Worm (Caenorhabditis elegans) whole organism, L4/young adult: ENCODE data around the gene gad-1.
A peak's percentile ranks its signal among the peaks of the same experiment; 100 is the strongest.

Experiments
- W03F9.2 ChIP-seq: fragments of 150-350 bp; optimal IDR thresholded peaks from 2 replicates; lab custom pipeline; 2014; ENCODE audit warnings: missing biosample characterization, missing genetic modification characterization
- dao-5 ChIP-seq: sonication (generic microtip); optimal IDR thresholded peaks from 2 replicates; lab custom pipeline; 2016; ENCODE audit warnings: missing genotype, missing genetic modification characterization, moderate library complexity, missing compliant biosample characterization
- him-1 ChIP-seq: sonication (generic microtip); optimal IDR thresholded peaks from 2 replicates; lab custom pipeline; 2016; ENCODE audit warnings: missing genotype, missing genetic modification reagents, missing genetic modification characterization, missing compliant biosample characterization

gad-1 gene

ce11 chrV:6441613-6442012, 8.3 kb upstream of the gad-1 start, which contains the start of gene T05H4.15:
Gene T05H4.15 (minus strand): TSS chrV:6441713.
- TF ChIP-seq dao-5 (tag; lab: Kevin White, UChicago) (no peak), him-1 (tag; lab: Kevin White, UChicago) (no peak), W03F9.2 (tag; lab: Kevin White, UChicago) (no peak)

DNA sequence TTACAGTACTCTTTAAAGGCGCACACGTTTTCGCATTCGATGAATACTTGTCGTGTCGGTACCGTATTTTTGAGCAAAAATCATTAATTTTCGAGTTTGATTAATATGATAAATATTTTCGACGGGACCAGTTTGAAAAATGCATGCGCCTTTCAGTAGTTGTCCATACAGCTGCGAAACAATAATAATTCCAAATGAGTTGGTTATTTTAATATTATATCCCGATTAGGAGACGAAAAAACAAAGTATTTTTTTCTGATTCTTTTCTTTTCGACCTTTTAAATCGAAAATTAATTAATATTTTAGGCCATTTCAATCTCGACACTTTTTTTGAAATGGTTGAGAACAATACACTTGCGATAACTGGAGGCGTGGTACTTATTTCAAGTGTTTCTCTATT, 5.3 kb upstream of the gad-1 start, which contains the start of gene T05H4.4:
T05H4.4 (plus strand) TSS at position 301 of the 400 bp plus-strand sequence.
- TF ChIP-seq him-1 (tag; lab: Kevin White, UChicago) (no peak), W03F9.2 (tag; lab: Kevin White, UChicago) (no peak), dao-5 (tag; lab: Kevin White, UChicago) (no peak)

DNA sequence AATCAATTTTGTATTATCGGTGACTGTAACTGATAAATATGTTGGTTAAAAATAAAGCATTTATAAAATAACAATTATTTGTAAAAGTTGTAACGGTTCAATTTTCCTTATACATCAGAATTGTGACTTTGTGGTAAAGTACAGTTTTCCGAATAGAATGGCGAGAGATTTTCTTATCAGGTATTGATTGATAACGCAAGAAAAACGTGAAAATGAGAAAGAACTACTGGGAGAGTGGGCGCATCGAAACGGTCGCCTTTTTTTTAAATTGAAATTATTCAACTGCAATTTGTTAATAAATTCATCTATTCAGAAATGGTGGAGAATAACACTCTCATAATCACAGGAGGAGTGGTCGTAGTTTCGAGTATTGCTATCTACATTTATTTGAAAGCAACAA, 3.0 kb upstream of the gad-1 start, which contains the start of gene hpo-19:
hpo-19 (plus strand) TSS at position 314 of the 400 bp plus-strand sequence.
- TF ChIP-seq him-1 (tag; lab: Kevin White, UChicago) (no peak), dao-5 (tag; lab: Kevin White, UChicago) (no peak), W03F9.2 (tag; lab: Kevin White, UChicago) (no peak)

DNA sequence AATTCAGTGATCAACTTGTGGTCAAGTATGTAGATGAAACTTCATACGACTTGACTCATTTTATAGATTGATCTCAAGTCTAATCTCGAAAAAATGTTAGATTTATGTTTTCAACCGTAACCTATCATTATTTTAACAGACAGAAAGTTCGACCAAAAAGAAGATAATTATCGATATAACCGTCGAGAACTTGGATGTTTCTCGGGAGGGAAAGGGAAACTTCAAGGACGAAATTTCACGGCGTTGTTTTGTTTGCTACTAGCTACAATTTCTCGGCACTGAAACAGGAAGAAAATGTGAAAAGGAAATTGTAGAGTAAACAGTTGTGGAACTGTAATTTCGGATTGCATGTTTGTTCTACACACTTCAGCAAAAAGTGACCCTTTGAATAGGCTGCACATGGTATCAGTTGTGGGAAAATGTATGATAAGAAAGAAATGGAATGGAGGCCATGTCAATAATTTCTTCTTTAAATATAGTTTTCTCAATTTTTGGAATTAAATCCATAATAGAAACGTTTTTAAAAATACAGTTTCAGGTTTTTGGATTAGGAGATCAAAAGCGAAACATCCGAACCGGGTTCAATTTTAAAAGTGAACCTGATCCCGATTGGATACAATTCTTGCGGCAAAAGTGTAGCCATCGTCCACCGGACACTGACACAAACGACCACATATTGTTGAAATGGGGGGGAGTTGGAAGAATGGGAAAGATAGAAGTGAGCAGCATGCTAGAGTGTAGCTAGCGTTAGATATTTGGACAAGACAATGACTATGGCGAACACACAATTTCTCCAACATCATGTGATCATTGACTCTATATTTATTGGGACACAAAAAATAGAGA, 2.5 kb downstream of the gad-1 start:
- TF ChIP-seq him-1 (tag; lab: Kevin White, UChicago) = no peak
- no peak for TF ChIP-seq W03F9.2 (tag; lab: Kevin White, UChicago)
- TF ChIP-seq dao-5 (tag; lab: Kevin White, UChicago) = no peak

DNA sequence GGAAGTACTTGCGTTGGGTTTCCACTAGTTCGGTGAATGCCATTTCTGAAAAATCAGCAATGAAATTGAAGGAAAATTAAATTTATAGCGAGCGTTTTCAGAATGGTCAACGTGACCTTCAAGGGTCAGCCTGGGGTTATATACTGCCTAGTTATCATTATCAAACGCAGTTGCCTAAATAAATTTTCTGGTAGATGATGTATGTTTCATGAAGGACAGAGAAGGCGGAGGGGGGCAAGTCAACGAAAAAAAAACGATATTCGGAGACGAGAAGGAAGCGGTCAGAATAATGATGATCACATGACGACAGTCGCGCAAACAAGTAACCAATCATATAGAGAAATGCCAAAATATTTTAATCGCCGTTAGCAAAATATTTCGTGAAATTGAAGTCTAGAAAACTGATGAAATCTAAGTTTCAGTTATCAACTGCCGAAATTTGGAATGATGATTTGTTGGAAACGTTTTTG, 3.4 kb downstream of the gad-1 start, which contains the start of gene alh-4:
alh-4 (minus strand) TSS at position 51 of the 470 bp plus-strand sequence.
- no peak for TF ChIP-seq him-1 (tag; lab: Kevin White, UChicago)
- no peak for TF ChIP-seq W03F9.2 (tag; lab: Kevin White, UChicago)
- TF ChIP-seq dao-5 (tag; lab: Kevin White, UChicago) = no peak

- TF ChIP-seq dao-5 (tag; lab: Kevin White, UChicago) (no peak), him-1 (tag; lab: Kevin White, UChicago) (no peak), W03F9.2 (tag; lab: Kevin White, UChicago) (peak; percentile 38)
These were observed 5.9 kb downstream of the gad-1 start for ce11 chrV:6427433-6427832.

DNA sequence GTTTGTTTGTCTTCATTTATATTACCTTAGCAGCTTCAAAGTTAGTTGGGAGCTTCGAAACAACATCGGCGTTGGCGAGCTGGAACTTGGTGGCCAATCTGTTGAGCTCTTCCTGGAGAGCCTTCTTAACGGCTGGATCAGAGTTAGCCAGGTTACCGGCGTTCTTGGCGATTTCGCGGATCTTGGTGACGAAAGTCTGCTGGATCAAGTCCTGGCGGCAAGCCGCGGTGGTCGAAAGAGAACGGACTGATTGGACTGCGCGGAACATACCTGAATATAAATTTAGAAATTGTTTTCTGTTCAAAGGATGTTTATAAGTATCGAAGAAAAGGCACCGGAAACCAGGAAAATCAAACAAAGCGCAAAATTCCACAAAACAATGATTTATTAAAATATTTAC, 6.5 kb downstream of the gad-1 start, which contains the start of gene atp-4:
atp-4 (minus strand) TSS at position 270 of the 400 bp plus-strand sequence.
- TF ChIP-seq him-1 (tag; lab: Kevin White, UChicago) (no peak), W03F9.2 (tag; lab: Kevin White, UChicago) (no peak), dao-5 (tag; lab: Kevin White, UChicago) (no peak)

DNA sequence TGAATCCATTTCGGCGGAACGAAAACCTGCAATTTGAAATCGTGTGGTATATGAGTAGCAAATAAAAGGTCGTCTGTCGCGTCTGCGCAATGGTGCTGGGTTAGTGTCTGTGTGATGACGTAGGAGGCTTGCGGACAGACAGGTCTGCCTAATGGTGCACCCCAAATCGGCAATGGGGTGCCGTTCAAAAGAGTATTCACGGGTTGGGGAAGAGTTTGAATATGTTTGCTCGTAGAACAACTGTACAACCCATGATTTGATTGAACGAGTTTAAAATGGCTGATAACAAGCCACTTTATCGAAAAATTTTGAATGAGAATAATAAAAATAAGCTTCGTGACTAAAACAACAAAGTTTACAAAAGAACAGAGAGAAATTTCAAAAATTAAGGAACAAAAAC, 7.4 kb downstream of the gad-1 start, which contains the start of gene T05H4.11:
T05H4.11 (minus strand) TSS at position 335 of the 400 bp plus-strand sequence.
- no peak for TF ChIP-seq W03F9.2 (tag; lab: Kevin White, UChicago)
- no peak for TF ChIP-seq dao-5 (tag; lab: Kevin White, UChicago)
- no peak for TF ChIP-seq him-1 (tag; lab: Kevin White, UChicago)

- TF ChIP-seq W03F9.2 (tag; lab: Kevin White, UChicago) (no peak), dao-5 (tag; lab: Kevin White, UChicago) (no peak), him-1 (tag; lab: Kevin White, UChicago) (no peak)
These were observed 9.2 kb downstream of the gad-1 start, which contains the start of gene urb-1 for ce11 chrV:6424055-6424454. Gene urb-1 (minus strand): TSS chrV:6424155.

ce11 chrV:6414985-6415384, 18.3 kb downstream of the gad-1 start, which contains the start of gene cht-6:
Gene cht-6 (plus strand): TSS chrV:6414993.
- no peak for TF ChIP-seq W03F9.2 (tag; lab: Kevin White, UChicago)
- no peak for TF ChIP-seq him-1 (tag; lab: Kevin White, UChicago)
- TF ChIP-seq dao-5 (tag; lab: Kevin White, UChicago) = no peak

ce11 chrV:6414469-6414868, 18.8 kb downstream of the gad-1 start:
- no peak for TF ChIP-seq him-1 (tag; lab: Kevin White, UChicago)

ce11 chrV:6413057-6413456, 20.2 kb downstream of the gad-1 start:
- no peak for TF ChIP-seq him-1 (tag; lab: Kevin White, UChicago)
- TF ChIP-seq dao-5 (tag; lab: Kevin White, UChicago) = no peak
- TF ChIP-seq W03F9.2 (tag; lab: Kevin White, UChicago) = no peak

DNA sequence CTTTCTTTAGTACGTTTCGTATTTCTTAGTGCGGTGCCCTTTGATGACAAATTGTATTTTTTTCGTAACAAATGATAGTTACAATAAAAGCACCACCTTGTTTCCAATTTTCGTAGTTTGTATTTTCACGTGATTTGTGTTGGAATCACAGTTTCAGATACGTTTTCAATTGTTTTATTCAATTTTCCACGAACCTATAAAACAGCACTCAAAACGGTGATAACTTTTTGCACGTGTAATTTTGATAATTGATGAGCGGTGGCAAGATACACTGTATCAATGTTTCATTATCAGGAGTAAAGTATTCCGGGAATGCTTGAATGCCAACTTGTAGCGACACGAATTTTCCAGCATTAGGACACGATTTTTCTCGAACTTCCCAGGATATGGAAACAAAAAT, 22.1 kb downstream of the gad-1 start:
- TF ChIP-seq him-1 (tag; lab: Kevin White, UChicago) (no peak), dao-5 (tag; lab: Kevin White, UChicago) (no peak), W03F9.2 (tag; lab: Kevin White, UChicago) (no peak)
